Fruit fly (Drosophila melanogaster): ENCODE measurements around the gene CG1468.

Gene CG1468

dm6 chrX:9878125-9878524 is at the start of gene CG1468:
TSS of gene CG1468 (plus strand) at chrX:9878422.
- TF ChIP-seq CG15710 (tag; optimal IDR thresholded peaks at IDR 0.05) = no peak
- TF ChIP-seq CG14655 (GFP tag; optimal IDR thresholded peaks at IDR 0.05) = no peak
- no peak for TF ChIP-seq Ets98B (GFP tag; IDR thresholded peaks at IDR 0.05)
- no peak for TF ChIP-seq Pif1B (GFP tag; optimal IDR thresholded peaks at IDR 0.05)
- no peak for TF ChIP-seq Pif1A (GFP tag; optimal IDR thresholded peaks at IDR 0.05)
- TF ChIP-seq CG17806 (tag; optimal IDR thresholded peaks at IDR 0.05) = no peak

dm6 chrX:9829896-9830295 is 48.3 kb upstream of the CG1468 start:
- peak; percentile 22 for TF ChIP-seq CG17806 (tag; optimal IDR thresholded peaks at IDR 0.05)
- TF ChIP-seq CG14655 (GFP tag; optimal IDR thresholded peaks at IDR 0.05) = peak; percentile 37
- TF ChIP-seq CG9948 (tag; optimal IDR thresholded peaks at IDR 0.05) = peak; percentile 37
- TF ChIP-seq Snoo (tag; optimal IDR thresholded peaks at IDR 0.05) = no peak
- TF ChIP-seq CG8301 (tag; optimal IDR thresholded peaks at IDR 0.05) = peak; percentile 0
- TF ChIP-seq CG13204 (GFP tag; optimal IDR thresholded peaks at IDR 0.05) = no peak
- TF ChIP-seq CG8159 (tag; optimal IDR thresholded peaks at IDR 0.05) = peak; percentile 48
- TF ChIP-seq CG12605 (GFP tag; IDR thresholded peaks at IDR 0.05) = no peak
- TF ChIP-seq CG15710 (tag; optimal IDR thresholded peaks at IDR 0.05) = peak; percentile 21

dm6 chrX:9833028-9833427 is 45.2 kb upstream of the CG1468 start:
- TF ChIP-seq Pif1B (GFP tag; optimal IDR thresholded peaks at IDR 0.05) (no peak), gl (tag; optimal IDR thresholded peaks at IDR 0.05) (no peak), CG8301 (tag; optimal IDR thresholded peaks at IDR 0.05) (no peak), Pif1A (GFP tag; optimal IDR thresholded peaks at IDR 0.05) (no peak), CG34367 (tag; optimal IDR thresholded peaks at IDR 0.05) (no peak)

- TF ChIP-seq D1 (tag; optimal IDR thresholded peaks at IDR 0.05) (no peak), EcR (GFP tag; optimal IDR thresholded peaks at IDR 0.05) (no peak), CG17806 (tag; optimal IDR thresholded peaks at IDR 0.05) (no peak), Pif1A (GFP tag; optimal IDR thresholded peaks at IDR 0.05) (no peak)
These were observed 30.7 kb upstream of the CG1468 start for dm6 chrX:9847529-9847928.

- TF ChIP-seq Pif1A (GFP tag; optimal IDR thresholded peaks at IDR 0.05) (no peak), fd96Ca (GFP tag; IDR thresholded peaks at IDR 0.05) (no peak), D1 (tag; optimal IDR thresholded peaks at IDR 0.05) (no peak), CG34367 (tag; optimal IDR thresholded peaks at IDR 0.05) (no peak), CG15710 (tag; optimal IDR thresholded peaks at IDR 0.05) (no peak), rn (GFP tag; IDR thresholded peaks at IDR 0.05) (no peak), CG14655 (GFP tag; optimal IDR thresholded peaks at IDR 0.05) (no peak), CG8159 (tag; optimal IDR thresholded peaks at IDR 0.05) (no peak), Ets98B (GFP tag; IDR thresholded peaks at IDR 0.05) (no peak), Snoo (tag; optimal IDR thresholded peaks at IDR 0.05) (no peak), CG32121 (GFP tag; IDR thresholded peaks at IDR 0.05) (no peak), CG17806 (tag; optimal IDR thresholded peaks at IDR 0.05) (no peak), CG8301 (tag; optimal IDR thresholded peaks at IDR 0.05) (no peak), gl (tag; optimal IDR thresholded peaks at IDR 0.05) (no peak), CG13204 (GFP tag; optimal IDR thresholded peaks at IDR 0.05) (no peak)
These were observed 13.3 kb upstream of the CG1468 start, which contains the start of gene Ser7 for dm6 chrX:9864882-9865281. TSS of gene Ser7 (plus strand) at chrX:9865233.

dm6 chrX:9868510-9869248 is 9.5 kb upstream of the CG1468 start, which contains the start of gene CG45060:
TSS of gene CG45060 (minus strand) at chrX:9868568.
- no peak for TF ChIP-seq CG15710 (tag; optimal IDR thresholded peaks at IDR 0.05)
- TF ChIP-seq EcR (GFP tag; optimal IDR thresholded peaks at IDR 0.05) = peak; percentile 46
- no peak for TF ChIP-seq D1 (tag; optimal IDR thresholded peaks at IDR 0.05)
- TF ChIP-seq CG4496 (GFP tag; IDR thresholded peaks at IDR 0.05) = 0 out of 3 replicates have a peak, but pooled peaks have one; percentile 32
- no peak for TF ChIP-seq Pif1A (GFP tag; optimal IDR thresholded peaks at IDR 0.05)
- no peak for TF ChIP-seq CG14655 (GFP tag; optimal IDR thresholded peaks at IDR 0.05)

dm6 chrX:9871632-9872031 is 6.6 kb upstream of the CG1468 start, which contains the start of gene CG45061:
TSS of gene CG45061 (minus strand) at chrX:9871702.
- TF ChIP-seq fd96Ca (GFP tag; IDR thresholded peaks at IDR 0.05) (0 out of 3 replicates have a peak, but pooled peaks have one; percentile 33), EcR (GFP tag; optimal IDR thresholded peaks at IDR 0.05) (no peak), CG13204 (GFP tag; optimal IDR thresholded peaks at IDR 0.05) (no peak), rn (GFP tag; IDR thresholded peaks at IDR 0.05) (no peak), Ets98B (GFP tag; IDR thresholded peaks at IDR 0.05) (0 out of 2 replicates have a peak, but pooled peaks have one; percentile 16), CG34367 (tag; optimal IDR thresholded peaks at IDR 0.05) (no peak), CG9948 (tag; optimal IDR thresholded peaks at IDR 0.05) (no peak), gl (tag; optimal IDR thresholded peaks at IDR 0.05) (no peak), CG8301 (tag; optimal IDR thresholded peaks at IDR 0.05) (no peak), Pif1A (GFP tag; optimal IDR thresholded peaks at IDR 0.05) (no peak)

Data from whole organism, pupa.